Worm (Caenorhabditis elegans): ENCODE measurements around the gene F35G2.5.
A peak's percentile ranks its signal among the peaks of the same experiment; 100 is the strongest.

The F35G2.5 gene

ce11 chrIV:12194668-12195067 lies 24.7 kb upstream of the F35G2.5 start (continued):
- TF ChIP-seq unc-130 (GFP tag; optimal IDR thresholded peaks at IDR 0.05) (no peak), chd-7 (tag; optimal IDR thresholded peaks at IDR 0.05) (no peak), egl-18 (GFP tag; IDR thresholded peaks at IDR 0.05) (no peak), T26A5.8 (tag; optimal IDR thresholded peaks at IDR 0.05) (no peak), fkh-3 (tag; optimal IDR thresholded peaks at IDR 0.05) (no peak), madf-8 (GFP tag; conservative IDR thresholded peaks at IDR 0.05) (peak; percentile 70), attf-6 (GFP tag; IDR thresholded peaks at IDR 0.05) (no peak), lin-40 (tag; optimal IDR thresholded peaks at IDR 0.05) (no peak), hlh-12 (tag; optimal IDR thresholded peaks at IDR 0.05) (no peak), zfh-2 (GFP tag; conservative IDR thresholded peaks at IDR 0.05) (no peak), Y67H2A.10 (GFP tag; conservative IDR thresholded peaks at IDR 0.05) (no peak), sptf-2 (GFP tag; optimal IDR thresholded peaks at IDR 0.05) (no peak), somi-1 (GFP tag; optimal IDR thresholded peaks at IDR 0.05) (no peak), hmg-20 (GFP tag; IDR thresholded peaks at IDR 0.05) (no peak), ceh-27 (GFP tag; optimal IDR thresholded peaks at IDR 0.05) (no peak)

ce11 chrIV:12196608-12197007 lies 22.8 kb upstream of the F35G2.5 start:
- no peak for TF ChIP-seq Y67H2A.10 (GFP tag; conservative IDR thresholded peaks at IDR 0.05)
- TF ChIP-seq ama-1 (optimal IDR thresholded peaks at IDR 0.05): no peak
- no peak for TF ChIP-seq ama-1 (GFP tag; optimal IDR thresholded peaks at IDR 0.05)
- no peak for TF ChIP-seq lin-54 (GFP tag; optimal IDR thresholded peaks at IDR 0.05)
- peak; percentile 42 for TF ChIP-seq nhr-80 (tag; optimal IDR thresholded peaks at IDR 0.05)
- TF ChIP-seq ekl-4 (GFP tag; IDR thresholded peaks at IDR 0.05): no peak

ce11 chrIV:12197679-12198078 lies 21.7 kb upstream of the F35G2.5 start:
- TF ChIP-seq nhr-90 (tag; optimal IDR thresholded peaks at IDR 0.05) (no peak), unc-62 (GFP tag; optimal IDR thresholded peaks at IDR 0.05) (peak; percentile 39), Y95B8A.8 (GFP tag; IDR thresholded peaks at IDR 0.05) (0 out of 2 replicates have a peak, but pooled peaks have one; percentile 23), pha-4 (tag; optimal IDR thresholded peaks at IDR 0.05) (peak; percentile 70), chd-7 (tag; optimal IDR thresholded peaks at IDR 0.05) (peak; percentile 39), lir-1 (GFP tag; conservative IDR thresholded peaks at IDR 0.05) (0 out of 2 replicates have a peak, but pooled peaks have one; percentile 37), dpff-1 (tag; optimal IDR thresholded peaks at IDR 0.05) (no peak), pbrm-1 (GFP tag; IDR thresholded peaks at IDR 0.05) (0 out of 2 replicates have a peak, but pooled peaks have one; percentile 15), efl-1 (GFP tag; optimal IDR thresholded peaks at IDR 0.05) (no peak), nfyb-1 (GFP tag; IDR thresholded peaks at IDR 0.05) (peak; percentile 9; the same call in 1 of the 2 replicates), dox-1 (GFP tag; IDR thresholded peaks at IDR 0.05) (0 out of 2 replicates have a peak, but pooled peaks have one; percentile 24), nhr-80 (tag; optimal IDR thresholded peaks at IDR 0.05) (peak; percentile 38), atf-7 (tag; optimal IDR thresholded peaks at IDR 0.05) (peak; percentile 78), aptf-3 (GFP tag; IDR thresholded peaks at IDR 0.05) (no peak)

- TF ChIP-seq snpc-1.1 (tag; optimal IDR thresholded peaks at IDR 0.05; ENCODE audit: insufficient read depth) (no peak), egl-44 (GFP tag; IDR thresholded peaks at IDR 0.05) (no peak), repo-1 (tag; optimal IDR thresholded peaks at IDR 0.05) (no peak), ceh-40 (GFP tag; IDR thresholded peaks at IDR 0.05) (no peak), ceh-27 (GFP tag; optimal IDR thresholded peaks at IDR 0.05) (peak; percentile 53), Y53G8AR.9 (GFP tag; conservative IDR thresholded peaks at IDR 0.05) (no peak), C17E4.6 (GFP tag; IDR thresholded peaks at IDR 0.05) (no peak), F52B5.7 (tag; optimal IDR thresholded peaks at IDR 0.05) (no peak), dpl-1 (GFP tag; optimal IDR thresholded peaks at IDR 0.05) (no peak), nfyb-1 (GFP tag; IDR thresholded peaks at IDR 0.05) (0 out of 2 replicates have a peak, but pooled peaks have one; percentile 28)
Observed at ce11 chrIV:12198816-12199215, 20.6 kb upstream of the F35G2.5 start.

Data from whole organism, young adult.